Worm (Caenorhabditis elegans) whole organism, late embryonic: ENCODE data around the gene ZK84.4.

Experiments
- ahr-1 ChIP-seq: sonication (generic microtip); optimal IDR thresholded peaks from 2 replicates; lab custom pipeline; 2016; ENCODE audit warnings: missing genetic modification characterization, missing compliant biosample characterization
- ceh-30 ChIP-seq: fragments of 150-350 bp; optimal IDR thresholded peaks from 2 replicates; lab custom pipeline; 2014; ENCODE audit warnings: missing biosample characterization, missing genetic modification characterization
- ceh-31 ChIP-seq: sonication (generic microtip); optimal IDR thresholded peaks from 2 replicates; lab custom pipeline; 2016; ENCODE audit warnings: missing genetic modification characterization, missing compliant biosample characterization
- ceh-34 ChIP-seq: sonication (generic microtip); optimal IDR thresholded peaks from 2 replicates; lab custom pipeline; 2016; ENCODE audit warnings: mild to moderate bottlenecking, missing genetic modification characterization, missing compliant biosample characterization
- ceh-48 ChIP-seq: sonication (generic microtip); optimal IDR thresholded peaks from 2 replicates; lab custom pipeline; 2016; ENCODE audit warnings: missing genetic modification characterization, inconsistent platforms, missing compliant biosample characterization
- fkh-10 ChIP-seq: fragments of 150-350 bp; optimal IDR thresholded peaks from 2 replicates; lab custom pipeline; 2014; ENCODE audit warnings: missing biosample characterization, missing genetic modification reagents, missing genetic modification characterization
- hlh-15 ChIP-seq: sonication (generic microtip); optimal IDR thresholded peaks from 2 replicates; lab custom pipeline; 2016; ENCODE audit warnings: missing genetic modification characterization, missing compliant biosample characterization
- pag-3 ChIP-seq: sonication (generic microtip); optimal IDR thresholded peaks from 2 replicates; lab custom pipeline; 2016; ENCODE audit warnings: missing compliant biosample characterization, missing genetic modification characterization, borderline replicate concordance
- pat-9 ChIP-seq: fragments of 200-800 bp; sonication (Bioruptor generic); optimal IDR thresholded peaks from 2 replicates; lab custom pipeline; 2018; ENCODE audit warnings: mild to moderate bottlenecking, missing genetic modification characterization, moderate library complexity, missing compliant biosample characterization
- pha-4 ChIP-seq: fragments of 150-350 bp; optimal IDR thresholded peaks from 2 replicates; lab custom pipeline; 2018; ENCODE audit warnings: missing biosample characterization, missing genetic modification reagents, missing genetic modification characterization
- sdc-2 ChIP-seq: sonication (generic microtip); optimal IDR thresholded peaks from 2 replicates; lab custom pipeline; 2016; ENCODE audit warnings: missing genotype, missing genetic modification characterization, missing compliant biosample characterization
- sox-4 ChIP-seq: sonication (generic microtip); optimal IDR thresholded peaks from 2 replicates; lab custom pipeline; 2017; ENCODE audit warnings: mild to moderate bottlenecking, missing genetic modification characterization, inconsistent platforms, missing compliant biosample characterization
- unc-42 ChIP-seq: sonication (generic microtip); optimal IDR thresholded peaks from 2 replicates; lab custom pipeline; 2016; ENCODE audit warnings: missing genotype, missing genetic modification characterization, missing compliant biosample characterization
- unc-55 ChIP-seq: sonication (generic microtip); optimal IDR thresholded peaks from 2 replicates; lab custom pipeline; 2017; ENCODE audit warnings: missing biosample characterization, missing genetic modification reagents, missing genetic modification characterization
- unc-86 ChIP-seq: sonication (generic microtip); optimal IDR thresholded peaks from 2 replicates; lab custom pipeline; 2016; ENCODE audit warnings: missing genetic modification characterization, missing compliant biosample characterization

The ZK84.4 gene

ce11 chrII:5962343-5962742 lies 46.4 kb downstream of the ZK84.4 start:
- TF ChIP-seq unc-42 (tag; lab: Kevin White, UChicago) (peak; percentile 63), fkh-10 (GFP tag; lab: Kevin White, UChicago) (peak; percentile 39), pag-3 (tag; lab: Kevin White, UChicago) (no peak), ceh-48 (tag; lab: Kevin White, UChicago) (peak; percentile 47), ceh-31 (tag; lab: Kevin White, UChicago) (peak; percentile 19)

- TF ChIP-seq ceh-48 (tag; lab: Kevin White, UChicago) (no peak), unc-86 (tag; lab: Kevin White, UChicago) (no peak), ahr-1 (no peak), pha-4 (tag; lab: Kevin White, UChicago) (no peak), sdc-2 (tag; lab: Kevin White, UChicago) (no peak), ceh-30 (tag; lab: Kevin White, UChicago) (no peak), ceh-34 (tag; lab: Kevin White, UChicago) (no peak), unc-55 (no peak), hlh-15 (no peak), pat-9 (tag; lab: Kevin White, UChicago) (no peak)
These were observed 47.5 kb downstream of the ZK84.4 start, which contains the start of gene B0034.7 for ce11 chrII:5961317-5961716. Gene B0034.7, plus strand, starts transcription at chrII:5961617.

ce11 chrII:5959575-5960119 lies 49.1 kb downstream of the ZK84.4 start:
- no peak for TF ChIP-seq sox-4 (tag; lab: Kevin White, UChicago)
- peak; percentile 83 for TF ChIP-seq unc-42 (tag; lab: Kevin White, UChicago)
